Worm (Caenorhabditis elegans) whole organism, midembryonic: ENCODE results near the gene C09G9.8.

Source experiments
- T22C8.4 ChIP-seq: fragments of 200-800 bp; sonication (Bioruptor generic); IDR thresholded peaks from 2 replicates; pipeline ENCODE4 v1.3.6; 2022; ENCODE audit warnings: missing genetic modification characterization, missing compliant biosample characterization
- cog-1 ChIP-seq: sonication (generic microtip); optimal IDR thresholded peaks from 2 replicates; lab custom pipeline; 2016; ENCODE audit warnings: missing genetic modification characterization, missing compliant biosample characterization
- flt-1 ChIP-seq: fragments of 200-800 bp; sonication (Bioruptor generic); IDR thresholded peaks from 2 replicates; pipeline ENCODE4 v1.3.6; 2022; ENCODE audit warnings: missing genetic modification characterization, missing compliant biosample characterization
- klf-2 ChIP-seq: fragments of 200-800 bp; sonication (Bioruptor generic); conservative IDR thresholded peaks from 2 replicates; pipeline ENCODE4 v1.3.6; 2022; ENCODE audit warnings: missing genetic modification reagents, missing genetic modification characterization, missing compliant biosample characterization
- med-1 ChIP-seq: sonication (generic microtip); optimal IDR thresholded peaks from 2 replicates; lab custom pipeline; 2017; ENCODE audit warnings: missing genetic modification characterization, mild to moderate bottlenecking, missing compliant biosample characterization, antibody characterized with exemption, missing genetic modification reagents; ENCODE audit not compliant: insufficient read depth
- ref-1 ChIP-seq: fragments of 200-800 bp; sonication (Bioruptor generic); conservative IDR thresholded peaks from 2 replicates; pipeline ENCODE4 v1.3.6; 2022; ENCODE audit warnings: missing genetic modification reagents, missing genetic modification characterization, missing compliant biosample characterization
- tab-1 ChIP-seq: fragments of 200-800 bp; sonication (Bioruptor generic); IDR thresholded peaks from 2 replicates; pipeline ENCODE4 v1.3.6; 2022; ENCODE audit warnings: missing genetic modification characterization, missing compliant biosample characterization
- ztf-23 ChIP-seq: fragments of 200-800 bp; sonication (Bioruptor generic); IDR thresholded peaks from 2 replicates; pipeline ENCODE4 v1.3.6; 2022; ENCODE audit warnings: missing genetic modification reagents, missing genetic modification characterization, missing compliant biosample characterization
- ztf-29 ChIP-seq: fragments of 200-800 bp; sonication (Bioruptor generic); IDR thresholded peaks from 2 replicates; pipeline ENCODE4 v1.3.6; 2022; ENCODE audit warnings: missing genetic modification reagents, missing genetic modification characterization, missing compliant biosample characterization

C09G9.8 gene

ce11 chrIV:8855963-8856362 lies 25.3 kb upstream of the C09G9.8 start, which contains the start of gene T11B7.5:
Gene T11B7.5 (minus strand): TSS chrIV:8856063.
- no peak for TF ChIP-seq cog-1 (tag; lab: Kevin White, UChicago)
- TF ChIP-seq ztf-23 (GFP tag; lab: Robert Waterston, UW): no peak
- TF ChIP-seq flt-1: no peak
- TF ChIP-seq T22C8.4 (GFP tag; lab: Robert Waterston, UW): no peak
- no peak for TF ChIP-seq ref-1
- no peak for TF ChIP-seq tab-1
- TF ChIP-seq klf-2: no peak
- TF ChIP-seq ztf-29 (GFP tag; lab: Robert Waterston, UW): no peak
- TF ChIP-seq med-1 (GFP tag; lab: Kevin White, UChicago): no peak

ce11 chrIV:8864672-8865071 lies 16.6 kb upstream of the C09G9.8 start:
- TF ChIP-seq tab-1 (no peak), cog-1 (tag; lab: Kevin White, UChicago) (no peak), med-1 (GFP tag; lab: Kevin White, UChicago) (no peak), klf-2 (no peak), flt-1 (no peak), ztf-29 (GFP tag; lab: Robert Waterston, UW) (no peak), ref-1 (no peak), ztf-23 (GFP tag; lab: Robert Waterston, UW) (no peak), T22C8.4 (GFP tag; lab: Robert Waterston, UW) (no peak)

- no peak for TF ChIP-seq med-1 (GFP tag; lab: Kevin White, UChicago)
- TF ChIP-seq T22C8.4 (GFP tag; lab: Robert Waterston, UW): no peak
- TF ChIP-seq tab-1: no peak
- TF ChIP-seq klf-2: no peak
- no peak for TF ChIP-seq ref-1
Measured at ce11 chrIV:8865343-8865742, 15.9 kb upstream of the C09G9.8 start, which contains the start of gene C09G9.1. Gene C09G9.1 (minus strand): TSS chrIV:8865485.

- TF ChIP-seq med-1 (GFP tag; lab: Kevin White, UChicago): no peak
- no peak for TF ChIP-seq ref-1
- TF ChIP-seq cog-1 (tag; lab: Kevin White, UChicago): no peak
- no peak for TF ChIP-seq ztf-23 (GFP tag; lab: Robert Waterston, UW)
- TF ChIP-seq tab-1: no peak
- no peak for TF ChIP-seq T22C8.4 (GFP tag; lab: Robert Waterston, UW)
- TF ChIP-seq klf-2: no peak
- no peak for TF ChIP-seq flt-1
- TF ChIP-seq ztf-29 (GFP tag; lab: Robert Waterston, UW): no peak
Measured at ce11 chrIV:8866092-8866491, 15.2 kb upstream of the C09G9.8 start.

- TF ChIP-seq ref-1 (no peak), med-1 (GFP tag; lab: Kevin White, UChicago) (no peak), klf-2 (no peak), cog-1 (tag; lab: Kevin White, UChicago) (no peak), ztf-23 (GFP tag; lab: Robert Waterston, UW) (no peak), ztf-29 (GFP tag; lab: Robert Waterston, UW) (no peak), flt-1 (no peak)
Measured at ce11 chrIV:8867562-8867961, 13.7 kb upstream of the C09G9.8 start.

ce11 chrIV:8869624-8870023 lies 11.7 kb upstream of the C09G9.8 start, which contains the start of gene npp-23:
Gene npp-23 (minus strand): TSS chrIV:8869679.
- TF ChIP-seq med-1 (GFP tag; lab: Kevin White, UChicago) (no peak), ztf-23 (GFP tag; lab: Robert Waterston, UW) (no peak), T22C8.4 (GFP tag; lab: Robert Waterston, UW) (no peak), klf-2 (no peak), flt-1 (no peak), cog-1 (tag; lab: Kevin White, UChicago) (no peak), tab-1 (no peak), ref-1 (no peak), ztf-29 (GFP tag; lab: Robert Waterston, UW) (no peak)

- TF ChIP-seq med-1 (GFP tag; lab: Kevin White, UChicago) (no peak), ztf-23 (GFP tag; lab: Robert Waterston, UW) (no peak), ref-1 (no peak), flt-1 (no peak), ztf-29 (GFP tag; lab: Robert Waterston, UW) (no peak), klf-2 (no peak), T22C8.4 (GFP tag; lab: Robert Waterston, UW) (no peak), cog-1 (tag; lab: Kevin White, UChicago) (no peak), tab-1 (no peak)
Measured at ce11 chrIV:8872958-8873357, 8.3 kb upstream of the C09G9.8 start, which contains the start of gene C09G9.3. Gene C09G9.3 (minus strand): TSS chrIV:8873058.

- TF ChIP-seq ztf-23 (GFP tag; lab: Robert Waterston, UW) (no peak), cog-1 (tag; lab: Kevin White, UChicago) (no peak), tab-1 (no peak)
Measured at ce11 chrIV:8873847-8874246, 7.4 kb upstream of the C09G9.8 start, which contains the start of gene hdl-2. Gene hdl-2 (plus strand): TSS chrIV:8874147.

ce11 chrIV:8879810-8880209 lies 1.5 kb upstream of the C09G9.8 start, which contains the start of gene npax-4:
Gene npax-4 (minus strand): TSS chrIV:8879910.
- TF ChIP-seq T22C8.4 (GFP tag; lab: Robert Waterston, UW): no peak
- TF ChIP-seq tab-1: no peak
- no peak for TF ChIP-seq cog-1 (tag; lab: Kevin White, UChicago)
- no peak for TF ChIP-seq flt-1
- no peak for TF ChIP-seq klf-2
- no peak for TF ChIP-seq ztf-23 (GFP tag; lab: Robert Waterston, UW)

ce11 chrIV:8886228-8886627 lies 4.9 kb downstream of the C09G9.8 start, which contains the start of gene C09G9.5:
Gene C09G9.5 (plus strand): TSS chrIV:8886528.
- TF ChIP-seq cog-1 (tag; lab: Kevin White, UChicago) (no peak), ztf-23 (GFP tag; lab: Robert Waterston, UW) (no peak), ref-1 (no peak), ztf-29 (GFP tag; lab: Robert Waterston, UW) (no peak), T22C8.4 (GFP tag; lab: Robert Waterston, UW) (no peak), flt-1 (no peak), klf-2 (no peak), med-1 (GFP tag; lab: Kevin White, UChicago) (no peak), tab-1 (no peak)
